Worm (Caenorhabditis elegans) whole organism, L3 larva: Measurements from ENCODE around the gene E02H4.5.

Source experiments
- ama-1 ChIP-seq: fragments of 150-350 bp; optimal IDR thresholded peaks from 2 replicates; lab custom pipeline; 2018
- ceh-9 ChIP-seq: sonication (generic microtip); optimal IDR thresholded peaks from 2 replicates; lab custom pipeline; 2018; ENCODE audit warnings: missing biosample characterization, missing genetic modification characterization
- egl-27 ChIP-seq: sonication (generic microtip); optimal IDR thresholded peaks from 4 replicates; lab custom pipeline; 2017; ENCODE audit warnings: missing biosample characterization, missing genetic modification reagents, missing genetic modification characterization
- eor-1 ChIP-seq, 2 experiments: fragments of 150-350 bp; optimal IDR thresholded peaks; 2 replicates each; lab custom pipeline; 2014 to 2018; ENCODE audit warnings: missing biosample characterization in 2 of 2, missing genetic modification characterization in 2 of 2
- fos-1 ChIP-seq: fragments of 150-350 bp; optimal IDR thresholded peaks from 2 replicates; lab custom pipeline; 2014; ENCODE audit warnings: missing biosample characterization, missing genetic modification characterization
- nfya-1 ChIP-seq: sonication (generic microtip); optimal IDR thresholded peaks from 2 replicates; lab custom pipeline; 2017; ENCODE audit warnings: missing genetic modification characterization, mild to moderate bottlenecking, missing compliant biosample characterization, antibody characterized with exemption, moderate library complexity; ENCODE audit not compliant: insufficient read depth
- nhr-43 ChIP-seq: sonication (generic microtip); optimal IDR thresholded peaks from 2 replicates; lab custom pipeline; 2016; ENCODE audit warnings: mild to moderate bottlenecking, missing genetic modification characterization, missing compliant biosample characterization; ENCODE audit not compliant: poor library complexity, severe bottlenecking
- snpc-4 ChIP-seq: fragments of 150-350 bp; optimal IDR thresholded peaks from 2 replicates; lab custom pipeline; 2014; ENCODE audit warnings: missing biosample characterization, missing genetic modification characterization

DNA sequence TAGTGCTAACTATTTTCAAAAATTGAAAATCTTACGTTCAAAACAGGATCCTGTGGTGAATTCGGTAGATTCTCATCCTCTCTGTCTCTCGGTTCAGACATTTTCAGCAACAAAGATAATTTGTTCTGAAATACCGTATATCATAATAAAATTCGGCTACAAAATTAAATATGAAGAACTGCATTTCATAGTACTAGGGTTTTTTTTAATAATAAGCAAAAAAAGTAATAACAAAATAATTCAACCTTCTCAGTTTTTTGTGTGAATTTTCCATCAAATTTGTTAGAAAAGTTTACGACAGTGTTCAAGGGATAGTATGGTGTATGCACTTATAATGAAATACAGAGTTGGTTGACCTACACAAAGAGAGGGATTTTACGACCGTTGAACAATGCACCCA lies 31.8 kb downstream of the E02H4.5 start, which contains the start of gene K06G5.3:
- TF ChIP-seq nfya-1 (tag; lab: Kevin White, UChicago), result no peak
- TF ChIP-seq fos-1 (tag; lab: Kevin White, UChicago), result no peak
- no peak for TF ChIP-seq snpc-4
- TF ChIP-seq nhr-43, result no peak
- TF ChIP-seq ama-1, result no peak
- no peak for TF ChIP-seq ceh-9 (tag; lab: Kevin White, UChicago)
- TF ChIP-seq egl-27 (tag; lab: Kevin White, UChicago), result no peak
- no peak for TF ChIP-seq eor-1 (tag; optimal IDR thresholded peaks at IDR 0.05; lab: Kevin White, UChicago)
